Fruit fly (Drosophila melanogaster) whole organism, adult: ENCODE data around the gene Sr-CIII.

Experiments
- CG11617 ChIP-seq: fragments of 200-800 bp; sonication (Bioruptor generic); optimal IDR thresholded peaks from 2 replicates; lab custom pipeline; 2017; ENCODE audit warnings: mild to moderate bottlenecking, missing biosample characterization, missing genetic modification reagents, missing genetic modification characterization
- CG12768 ChIP-seq: fragments of 200-800 bp; sonication (Bioruptor generic); optimal IDR thresholded peaks from 2 replicates; lab custom pipeline; 2017; ENCODE audit warnings: missing biosample characterization, missing genetic modification characterization, mild to moderate bottlenecking, moderate library complexity, missing genetic modification reagents
- CG14711 ChIP-seq: fragments of 200-800 bp; sonication (Bioruptor generic); optimal IDR thresholded peaks from 2 replicates; lab custom pipeline; 2018; ENCODE audit warnings: missing biosample characterization, mild to moderate bottlenecking, missing genetic modification characterization, moderate library complexity
- CG1620 ChIP-seq: fragments of 200-800 bp; sonication (Bioruptor generic); optimal IDR thresholded peaks from 2 replicates; lab custom pipeline; 2016; ENCODE audit warnings: missing biosample characterization, missing genetic modification characterization
- CG33017 ChIP-seq: fragments of 200-800 bp; sonication (Bioruptor generic); optimal IDR thresholded peaks from 2 replicates; lab custom pipeline; 2018; ENCODE audit warnings: missing biosample characterization, mild to moderate bottlenecking, missing genetic modification characterization, moderate library complexity
- CG5204 ChIP-seq: fragments of 200-800 bp; sonication (Bioruptor generic); optimal IDR thresholded peaks from 2 replicates; lab custom pipeline; 2016; ENCODE audit warnings: missing biosample characterization, missing genetic modification characterization
- CG7045 ChIP-seq: fragments of 200-800 bp; sonication (Bioruptor generic); optimal IDR thresholded peaks from 2 replicates; lab custom pipeline; 2017; ENCODE audit warnings: missing biosample characterization, mild to moderate bottlenecking, missing genetic modification characterization
- CG7101 ChIP-seq: fragments of 200-800 bp; sonication (Bioruptor generic); optimal IDR thresholded peaks from 2 replicates; lab custom pipeline; 2018; ENCODE audit warnings: missing biosample characterization, mild to moderate bottlenecking, missing genetic modification characterization, moderate library complexity
- Clk ChIP-seq: fragments of 200-800 bp; sonication (Bioruptor generic); optimal IDR thresholded peaks from 2 replicates; lab custom pipeline; 2017; ENCODE audit warnings: missing biosample characterization, missing genetic modification characterization
- Crg-1 ChIP-seq: fragments of 200-800 bp; sonication (Bioruptor generic); optimal IDR thresholded peaks from 2 replicates; lab custom pipeline; 2016; ENCODE audit warnings: missing biosample characterization, missing genetic modification characterization
- Hr96 ChIP-seq: fragments of 200-800 bp; sonication (Bioruptor generic); optimal IDR thresholded peaks from 2 replicates; lab custom pipeline; 2016; ENCODE audit warnings: missing biosample characterization, missing genetic modification characterization
- Mnt ChIP-seq: fragments of 200-800 bp; sonication (Bioruptor generic); optimal IDR thresholded peaks from 2 replicates; lab custom pipeline; 2016; ENCODE audit warnings: missing biosample characterization, mild to moderate bottlenecking, missing genetic modification characterization
- bab1 ChIP-seq: fragments of 200-800 bp; sonication (Bioruptor generic); optimal IDR thresholded peaks from 3 replicates; lab custom pipeline; 2019; ENCODE audit warnings: missing biosample characterization, mild to moderate bottlenecking, missing genetic modification characterization, moderate library complexity
- cic ChIP-seq: fragments of 200-800 bp; sonication (Bioruptor generic); optimal IDR thresholded peaks from 2 replicates; lab custom pipeline; 2017; ENCODE audit warnings: missing biosample characterization, mild to moderate bottlenecking, missing genetic modification characterization, moderate library complexity
- cnc ChIP-seq, 2 experiments: fragments of >200 bp; optimal IDR thresholded peaks; 2 replicates each; lab custom pipeline; 2017
- kay ChIP-seq: fragments of 200-800 bp; sonication (Bioruptor generic); peaks from one replicate; lab custom pipeline; 2016; ENCODE audit warnings: missing biosample characterization, missing genetic modification characterization, borderline replicate concordance
- ovo ChIP-seq: fragments of 200-800 bp; sonication (Bioruptor generic); optimal IDR thresholded peaks from 2 replicates; lab custom pipeline; 2016; ENCODE audit warnings: missing biosample characterization, missing genetic modification characterization
- pad ChIP-seq: fragments of 200-800 bp; sonication (Bioruptor generic); optimal IDR thresholded peaks from 3 replicates; lab custom pipeline; 2017; ENCODE audit warnings: missing biosample characterization, missing genetic modification characterization, mild to moderate bottlenecking, moderate library complexity, missing genetic modification reagents
- tj ChIP-seq: fragments of 200-800 bp; sonication (Bioruptor generic); optimal IDR thresholded peaks from 3 replicates; lab custom pipeline; 2017; ENCODE audit warnings: missing biosample characterization, mild to moderate bottlenecking, missing genetic modification characterization, moderate library complexity
- toe ChIP-seq: fragments of 200-800 bp; sonication (Bioruptor generic); optimal IDR thresholded peaks from 2 replicates; lab custom pipeline; 2016; ENCODE audit warnings: missing biosample characterization, missing genetic modification characterization

Sr-CIII gene

DNA sequence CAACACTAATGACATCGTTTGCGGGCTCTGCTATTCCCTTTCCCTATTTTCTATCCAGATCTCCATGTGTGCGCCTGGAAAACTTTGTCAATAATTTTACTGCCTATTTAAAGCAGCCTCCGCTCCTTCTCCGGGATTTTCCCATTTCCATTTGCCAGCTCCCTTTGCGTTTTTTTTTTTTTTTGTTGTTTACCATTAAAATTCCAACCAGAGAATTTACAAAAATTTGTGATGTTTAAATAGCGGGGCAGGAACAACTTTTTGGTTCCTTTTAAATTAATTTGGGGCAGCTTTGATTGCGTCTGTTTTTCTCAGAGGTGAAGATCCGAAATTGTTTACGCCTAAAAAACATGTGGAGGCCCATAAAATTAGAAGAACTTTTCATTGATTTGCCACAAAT lies 28.4 kb upstream of the Sr-CIII start:
- TF ChIP-seq ovo (GFP tag; lab: Kevin White, UChicago) (no peak), CG5204 (GFP tag; lab: Kevin White, UChicago) (no peak)

DNA sequence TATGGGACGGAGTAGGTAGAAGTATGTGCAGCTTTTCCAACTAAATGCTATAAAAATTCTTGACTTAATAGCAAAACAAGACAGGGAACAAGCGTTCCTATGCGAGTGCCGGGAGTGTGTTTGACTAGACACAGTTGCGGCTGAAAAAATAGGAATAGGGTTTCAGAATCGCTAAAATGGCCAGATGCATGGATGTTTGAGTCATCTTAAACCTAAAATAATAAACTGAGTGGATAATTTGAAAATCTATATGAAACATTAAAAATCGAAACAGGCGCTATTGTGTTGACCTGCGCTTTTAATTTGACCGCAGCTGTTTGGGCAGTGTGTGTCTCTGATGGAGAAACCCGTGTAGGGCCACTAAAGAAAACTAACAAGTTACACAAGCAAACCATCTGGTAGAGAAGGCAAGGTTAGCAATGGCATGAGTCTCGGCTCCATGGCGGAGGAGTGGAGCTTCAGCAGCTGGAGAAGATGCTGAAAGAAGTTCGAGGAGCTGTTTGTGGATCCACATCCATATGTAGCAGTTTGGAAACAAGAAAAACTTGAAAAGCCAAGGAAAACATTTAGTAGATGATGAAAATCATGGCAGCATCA lies 26.3 kb upstream of the Sr-CIII start:
- no peak for TF ChIP-seq ovo (GFP tag; lab: Kevin White, UChicago)
- TF ChIP-seq Mnt (GFP tag; lab: Kevin White, UChicago), result no peak
- TF ChIP-seq CG1620 (GFP tag; lab: Kevin White, UChicago), result no peak
- TF ChIP-seq kay (GFP tag; lab: Kevin White, UChicago), result no peak
- no peak for TF ChIP-seq CG12768 (GFP tag; lab: Kevin White, UChicago)
- TF ChIP-seq CG11617 (GFP tag; lab: Kevin White, UChicago), result no peak
- TF ChIP-seq tj (GFP tag; lab: Kevin White, UChicago), result no peak
- no peak for TF ChIP-seq Hr96
- no peak for TF ChIP-seq toe
- TF ChIP-seq Clk (GFP tag; lab: Kevin White, UChicago), result no peak

- TF ChIP-seq bab1, result no peak
Measured at dm6 chr2L:4096552-4096951, 23.6 kb upstream of the Sr-CIII start.

dm6 chr2L:4110132-4110531 lies 10.0 kb upstream of the Sr-CIII start:
- no peak for TF ChIP-seq Mnt (GFP tag; lab: Kevin White, UChicago)
- TF ChIP-seq CG7101 (tag; lab: Kevin White, UChicago), result no peak
- no peak for TF ChIP-seq ovo (GFP tag; lab: Kevin White, UChicago)
- TF ChIP-seq toe, result no peak
- no peak for TF ChIP-seq CG12768 (GFP tag; lab: Kevin White, UChicago)
- TF ChIP-seq bab1, result no peak
- no peak for TF ChIP-seq Crg-1
- TF ChIP-seq CG5204 (GFP tag; lab: Kevin White, UChicago), result no peak
- no peak for TF ChIP-seq CG33017
- no peak for TF ChIP-seq Hr96
- TF ChIP-seq CG7045 (GFP tag; lab: Kevin White, UChicago), result no peak
- no peak for TF ChIP-seq pad

- TF ChIP-seq Crg-1 (no peak), Hr96 (no peak), CG7045 (GFP tag; lab: Kevin White, UChicago) (no peak), toe (no peak), CG11617 (GFP tag; lab: Kevin White, UChicago) (no peak), CG33017 (no peak), ovo (GFP tag; lab: Kevin White, UChicago) (no peak), Mnt (GFP tag; lab: Kevin White, UChicago) (no peak), cnc (optimal IDR thresholded peaks at IDR 0.05; lab: Kevin White, UChicago) (no peak), kay (GFP tag; lab: Kevin White, UChicago) (no peak), CG5204 (GFP tag; lab: Kevin White, UChicago) (no peak), CG14711 (tag; lab: Kevin White, UChicago) (no peak), Clk (GFP tag; lab: Kevin White, UChicago) (no peak), CG12768 (GFP tag; lab: Kevin White, UChicago) (no peak), CG7101 (tag; lab: Kevin White, UChicago) (no peak), pad (no peak), CG1620 (GFP tag; lab: Kevin White, UChicago) (no peak), cic (GFP tag; lab: Kevin White, UChicago) (no peak)
Measured at dm6 chr2L:4116656-4117055, 3.5 kb upstream of the Sr-CIII start.

DNA sequence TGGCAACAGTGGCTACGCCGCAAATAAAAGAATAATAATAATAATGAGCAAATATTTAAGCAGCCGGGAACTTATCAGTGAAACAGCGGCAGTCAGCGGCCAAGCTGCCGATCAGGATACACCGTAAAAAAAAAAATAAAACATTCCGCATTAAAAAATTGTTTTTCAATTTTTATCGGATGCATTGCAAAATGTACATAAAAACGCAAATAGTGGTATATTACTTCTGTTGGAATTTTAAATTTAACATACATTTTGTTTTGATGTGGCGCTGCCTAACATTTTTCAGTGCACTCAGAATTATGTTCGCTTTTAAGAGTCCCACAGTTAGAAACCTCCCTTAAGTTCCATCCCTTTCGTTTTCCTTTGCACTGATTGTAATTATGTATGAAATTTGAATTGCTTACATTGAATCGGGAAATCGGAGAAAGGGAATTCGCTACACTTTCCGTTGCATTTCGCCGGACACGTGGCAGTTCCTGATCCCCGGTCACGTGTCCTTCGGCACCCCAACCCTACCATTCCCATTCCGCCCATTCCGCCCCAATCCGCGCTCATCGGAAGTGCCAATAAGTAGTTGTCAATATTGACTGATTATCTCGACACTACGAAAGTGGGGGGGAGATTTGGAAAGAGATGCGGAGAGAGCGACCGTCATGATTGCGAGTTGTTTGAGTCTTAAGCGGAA lies 1.0 kb upstream of the Sr-CIII start:
- TF ChIP-seq CG33017, result peak; percentile 64
- peak; percentile 22 for TF ChIP-seq CG14711 (tag; lab: Kevin White, UChicago)
- TF ChIP-seq CG1620 (GFP tag; lab: Kevin White, UChicago), result no peak
- TF ChIP-seq CG12768 (GFP tag; lab: Kevin White, UChicago), result no peak
- TF ChIP-seq cic (GFP tag; lab: Kevin White, UChicago), result no peak
- no peak for TF ChIP-seq cnc (optimal IDR thresholded peaks at IDR 0.05; lab: Kevin White, UChicago)
- no peak for TF ChIP-seq bab1
- TF ChIP-seq Mnt (GFP tag; lab: Kevin White, UChicago), result no peak
- TF ChIP-seq tj (GFP tag; lab: Kevin White, UChicago), result peak; percentile 1
- no peak for TF ChIP-seq pad
- TF ChIP-seq CG11617 (GFP tag; lab: Kevin White, UChicago), result no peak
- peak; percentile 29 for TF ChIP-seq toe
- TF ChIP-seq Crg-1, result no peak
- TF ChIP-seq CG7045 (GFP tag; lab: Kevin White, UChicago), result peak; percentile 47
- no peak for TF ChIP-seq Hr96
- no peak for TF ChIP-seq ovo (GFP tag; lab: Kevin White, UChicago)
- peak; percentile 64 for TF ChIP-seq CG7101 (tag; lab: Kevin White, UChicago)
- TF ChIP-seq Clk (GFP tag; lab: Kevin White, UChicago), result no peak
- TF ChIP-seq kay (GFP tag; lab: Kevin White, UChicago), result peak; percentile 29
- peak; percentile 51 for TF ChIP-seq CG5204 (GFP tag; lab: Kevin White, UChicago)

dm6 chr2L:4121402-4121801 lies 1.3 kb downstream of the Sr-CIII start, which contains the start of gene Sr-CI:
Sr-CI (plus strand) TSS chr2L:4121702.
- TF ChIP-seq pad (no peak), Crg-1 (no peak), CG7101 (tag; lab: Kevin White, UChicago) (no peak), cnc (optimal IDR thresholded peaks at IDR 0.05; lab: Kevin White, UChicago) (no peak), CG12768 (GFP tag; lab: Kevin White, UChicago) (no peak), toe (no peak), Mnt (GFP tag; lab: Kevin White, UChicago) (no peak), kay (GFP tag; lab: Kevin White, UChicago) (no peak), CG7045 (GFP tag; lab: Kevin White, UChicago) (no peak), Clk (GFP tag; lab: Kevin White, UChicago) (no peak), CG14711 (tag; lab: Kevin White, UChicago) (no peak), CG1620 (GFP tag; lab: Kevin White, UChicago) (no peak), ovo (GFP tag; lab: Kevin White, UChicago) (no peak), Hr96 (no peak), cic (GFP tag; lab: Kevin White, UChicago) (no peak)
